Worm (Caenorhabditis elegans) whole organism, mixed stage, embryonic: Measurements from ENCODE around the gene F40H3.1.

Experiments used
- M03D4.4 ChIP-seq: sonication (generic microtip); optimal IDR thresholded peaks from 2 replicates; lab custom pipeline; 2017; ENCODE audit warnings: mild to moderate bottlenecking, missing genetic modification characterization, missing compliant biosample characterization
- bed-3 ChIP-seq: fragments of 200-800 bp; sonication (Bioruptor generic); optimal IDR thresholded peaks from 3 replicates; lab custom pipeline; 2018; ENCODE audit warnings: mild to moderate bottlenecking, missing genetic modification characterization, moderate library complexity, missing compliant biosample characterization
- blmp-1 ChIP-seq: fragments of 150-350 bp; optimal IDR thresholded peaks from 2 replicates; lab custom pipeline; 2014; ENCODE audit warnings: missing biosample characterization, missing genetic modification characterization
- ceh-39 ChIP-seq: fragments of 150-350 bp; optimal IDR thresholded peaks from 2 replicates; lab custom pipeline; 2014; ENCODE audit warnings: missing biosample characterization, missing genetic modification characterization
- ceh-43 ChIP-seq: fragments of 200-800 bp; sonication (Bioruptor generic); optimal IDR thresholded peaks from 2 replicates; lab custom pipeline; 2018; ENCODE audit warnings: mild to moderate bottlenecking, missing genetic modification characterization, moderate library complexity, missing compliant biosample characterization
- ceh-83 ChIP-seq: fragments of 200-800 bp; sonication (Bioruptor generic); optimal IDR thresholded peaks from 2 replicates; lab custom pipeline; 2018; ENCODE audit warnings: mild to moderate bottlenecking, missing genetic modification characterization, missing compliant biosample characterization
- ces-1 ChIP-seq: fragments of 150-350 bp; optimal IDR thresholded peaks from 2 replicates; lab custom pipeline; 2014; ENCODE audit warnings: missing biosample characterization, missing genetic modification reagents, missing genetic modification characterization
- cnd-1 ChIP-seq: fragments of 200-800 bp; sonication (Bioruptor generic); optimal IDR thresholded peaks from 2 replicates; lab custom pipeline; 2018; ENCODE audit warnings: mild to moderate bottlenecking, missing genetic modification characterization, missing compliant biosample characterization
- drap-1 ChIP-seq: fragments of 200-800 bp; sonication (Bioruptor generic); optimal IDR thresholded peaks from 3 replicates; lab custom pipeline; 2018; ENCODE audit warnings: mild to moderate bottlenecking, missing genetic modification characterization, missing compliant biosample characterization
- elt-3 ChIP-seq: fragments of 150-350 bp; optimal IDR thresholded peaks from 2 replicates; lab custom pipeline; 2014; ENCODE audit warnings: missing biosample characterization, missing genetic modification characterization
- flh-1 ChIP-seq: fragments of 200-800 bp; sonication (Bioruptor generic); optimal IDR thresholded peaks from 2 replicates; lab custom pipeline; 2018; ENCODE audit warnings: mild to moderate bottlenecking, missing genetic modification characterization, moderate library complexity, missing compliant biosample characterization
- ham-2 ChIP-seq: fragments of 200-800 bp; sonication (Bioruptor generic); optimal IDR thresholded peaks from 2 replicates; lab custom pipeline; 2018; ENCODE audit warnings: mild to moderate bottlenecking, missing genetic modification characterization, missing compliant biosample characterization
- hlh-1 ChIP-seq: fragments of 150-350 bp; optimal IDR thresholded peaks from 2 replicates; lab custom pipeline; 2014; ENCODE audit warnings: missing biosample characterization, missing genetic modification reagents, missing genetic modification characterization
- lin-13 ChIP-seq: fragments of 150-350 bp; optimal IDR thresholded peaks from 2 replicates; lab custom pipeline; 2014; ENCODE audit warnings: missing biosample characterization, missing genetic modification characterization
- lsy-2 ChIP-seq: fragments of 150-350 bp; optimal IDR thresholded peaks from 2 replicates; lab custom pipeline; 2014; ENCODE audit warnings: missing biosample characterization, missing genetic modification characterization
- mep-1 ChIP-seq: fragments of 150-350 bp; optimal IDR thresholded peaks from 2 replicates; lab custom pipeline; 2017; ENCODE audit warnings: missing biosample characterization, missing genetic modification reagents, missing genetic modification characterization, inconsistent platforms
- mls-2 ChIP-seq: sonication (generic microtip); optimal IDR thresholded peaks from 2 replicates; lab custom pipeline; 2016; ENCODE audit warnings: mild to moderate bottlenecking, missing genetic modification characterization, moderate library complexity, missing compliant biosample characterization
- nhr-2 ChIP-seq: fragments of 150-350 bp; optimal IDR thresholded peaks from 2 replicates; lab custom pipeline; 2014; ENCODE audit warnings: missing biosample characterization, missing genetic modification characterization
- nhr-237 ChIP-seq: fragments of 150-350 bp; optimal IDR thresholded peaks from 2 replicates; lab custom pipeline; 2014; ENCODE audit warnings: missing biosample characterization, missing genetic modification characterization
- nhr-28 ChIP-seq: fragments of 150-350 bp; optimal IDR thresholded peaks from 2 replicates; lab custom pipeline; 2014; ENCODE audit warnings: missing biosample characterization, missing genetic modification characterization
- nhr-76 ChIP-seq: sonication (generic microtip); optimal IDR thresholded peaks from 2 replicates; lab custom pipeline; 2017; ENCODE audit warnings: missing biosample characterization, missing genetic modification characterization
- pha-4 ChIP-seq: fragments of 150-350 bp; optimal IDR thresholded peaks from 2 replicates; lab custom pipeline; 2018; ENCODE audit warnings: missing biosample characterization, missing genetic modification reagents, missing genetic modification characterization
- sem-2 ChIP-seq: fragments of 200-800 bp; sonication (Bioruptor generic); optimal IDR thresholded peaks from 2 replicates; lab custom pipeline; 2018; ENCODE audit warnings: mild to moderate bottlenecking, missing genetic modification characterization, missing compliant biosample characterization
- snpc-4 ChIP-seq: fragments of 150-350 bp; optimal IDR thresholded peaks from 2 replicates; lab custom pipeline; 2014; ENCODE audit warnings: missing biosample characterization, missing genetic modification characterization
- sptf-1 ChIP-seq: sonication (generic microtip); optimal IDR thresholded peaks from 2 replicates; lab custom pipeline; 2017; ENCODE audit warnings: mild to moderate bottlenecking, missing genetic modification characterization, moderate library complexity, missing compliant biosample characterization
- tbx-8 ChIP-seq: fragments of 200-800 bp; sonication (Bioruptor generic); optimal IDR thresholded peaks from 2 replicates; lab custom pipeline; 2018; ENCODE audit warnings: mild to moderate bottlenecking, missing genetic modification characterization, moderate library complexity, missing compliant biosample characterization
- unc-120 ChIP-seq: sonication (generic microtip); optimal IDR thresholded peaks from 2 replicates; lab custom pipeline; 2017; ENCODE audit warnings: missing genetic modification characterization, missing compliant biosample characterization; ENCODE audit not compliant: poor library complexity, severe bottlenecking
- unc-39 ChIP-seq: fragments of 150-350 bp; optimal IDR thresholded peaks from 2 replicates; lab custom pipeline; 2014; ENCODE audit warnings: missing biosample characterization, missing genetic modification characterization
- unc-62 ChIP-seq: fragments of 150-350 bp; optimal IDR thresholded peaks from 2 replicates; lab custom pipeline; 2014; ENCODE audit warnings: missing biosample characterization, missing genetic modification reagents, missing genetic modification characterization
- zip-8 ChIP-seq: fragments of 150-350 bp; optimal IDR thresholded peaks from 2 replicates; lab custom pipeline; 2014; ENCODE audit warnings: missing biosample characterization, missing genetic modification characterization

The F40H3.1 gene

ce11 chrII:6196875-6197274 lies 17.2 kb downstream of the F40H3.1 start, which contains the start of the genes rbmx-2 and C30B5.2:
Gene rbmx-2 (minus strand): TSS chrII:6196948.
Gene C30B5.2 (plus strand): TSS chrII:6197180.
- TF ChIP-seq ces-1 (GFP tag; lab: Kevin White, UChicago) (peak; percentile 78), bed-3 (GFP tag; lab: Kevin White, UChicago) (no peak), unc-120 (tag; lab: Kevin White, UChicago) (peak; percentile 73), flh-1 (GFP tag; lab: Kevin White, UChicago) (no peak), lsy-2 (tag; lab: Kevin White, UChicago) (peak; percentile 90), hlh-1 (tag; lab: Kevin White, UChicago) (no peak), ceh-83 (no peak), mep-1 (tag; lab: Kevin White, UChicago) (peak; percentile 53), pha-4 (tag; lab: Kevin White, UChicago) (no peak), blmp-1 (no peak), ceh-43 (GFP tag; lab: Kevin White, UChicago) (no peak), nhr-2 (tag; lab: Kevin White, UChicago) (no peak)

- TF ChIP-seq sptf-1 (tag; lab: Kevin White, UChicago), result no peak
- no peak for TF ChIP-seq nhr-28 (tag; lab: Kevin White, UChicago)
- TF ChIP-seq ham-2 (GFP tag; lab: Kevin White, UChicago), result no peak
- no peak for TF ChIP-seq flh-1 (GFP tag; lab: Kevin White, UChicago)
- no peak for TF ChIP-seq zip-8 (tag; lab: Kevin White, UChicago)
- no peak for TF ChIP-seq cnd-1 (tag; lab: Kevin White, UChicago)
- TF ChIP-seq ceh-83, result no peak
- no peak for TF ChIP-seq drap-1 (GFP tag; lab: Kevin White, UChicago)
- TF ChIP-seq ceh-39 (tag; lab: Kevin White, UChicago), result no peak
- no peak for TF ChIP-seq ceh-43 (GFP tag; lab: Kevin White, UChicago)
- no peak for TF ChIP-seq unc-120 (tag; lab: Kevin White, UChicago)
- no peak for TF ChIP-seq nhr-2 (tag; lab: Kevin White, UChicago)
- no peak for TF ChIP-seq unc-62 (GFP tag; lab: Kevin White, UChicago)
- TF ChIP-seq mls-2 (tag; lab: Kevin White, UChicago), result no peak
- no peak for TF ChIP-seq M03D4.4
Measured at ce11 chrII:6198468-6198867, 18.8 kb downstream of the F40H3.1 start, which contains the start of gene szy-4. Gene szy-4 (plus strand): TSS chrII:6198696.

- TF ChIP-seq unc-62 (GFP tag; lab: Kevin White, UChicago) (no peak), ceh-83 (no peak), ham-2 (GFP tag; lab: Kevin White, UChicago) (no peak), M03D4.4 (no peak), nhr-237 (tag; lab: Kevin White, UChicago) (no peak), cnd-1 (tag; lab: Kevin White, UChicago) (no peak), lsy-2 (tag; lab: Kevin White, UChicago) (no peak), unc-120 (tag; lab: Kevin White, UChicago) (no peak), mep-1 (tag; lab: Kevin White, UChicago) (no peak), nhr-2 (tag; lab: Kevin White, UChicago) (no peak), unc-39 (no peak), pha-4 (tag; lab: Kevin White, UChicago) (no peak), sem-2 (GFP tag; lab: Kevin White, UChicago) (no peak), lin-13 (tag; lab: Kevin White, UChicago) (no peak), ces-1 (GFP tag; lab: Kevin White, UChicago) (no peak), elt-3 (tag; lab: Kevin White, UChicago) (no peak), mls-2 (tag; lab: Kevin White, UChicago) (no peak), drap-1 (GFP tag; lab: Kevin White, UChicago) (no peak), sptf-1 (tag; lab: Kevin White, UChicago) (no peak)
Measured at ce11 chrII:6199010-6199409, 19.4 kb downstream of the F40H3.1 start.

ce11 chrII:6202910-6203309 lies 23.3 kb downstream of the F40H3.1 start, which contains the start of gene C30B5.17:
Gene C30B5.17 (minus strand): TSS chrII:6203010.
- TF ChIP-seq tbx-8 (GFP tag; lab: Kevin White, UChicago), result no peak
- no peak for TF ChIP-seq nhr-76
- no peak for TF ChIP-seq mep-1 (tag; lab: Kevin White, UChicago)
- TF ChIP-seq bed-3 (GFP tag; lab: Kevin White, UChicago), result no peak
- no peak for TF ChIP-seq zip-8 (tag; lab: Kevin White, UChicago)
- no peak for TF ChIP-seq ceh-43 (GFP tag; lab: Kevin White, UChicago)
- no peak for TF ChIP-seq snpc-4 (tag; lab: Kevin White, UChicago)
- no peak for TF ChIP-seq lsy-2 (tag; lab: Kevin White, UChicago)
- no peak for TF ChIP-seq unc-39
- TF ChIP-seq ham-2 (GFP tag; lab: Kevin White, UChicago), result no peak
- TF ChIP-seq lin-13 (tag; lab: Kevin White, UChicago), result no peak
- no peak for TF ChIP-seq blmp-1
- TF ChIP-seq unc-120 (tag; lab: Kevin White, UChicago), result no peak
- TF ChIP-seq sem-2 (GFP tag; lab: Kevin White, UChicago), result no peak
- TF ChIP-seq sptf-1 (tag; lab: Kevin White, UChicago), result no peak
- TF ChIP-seq ceh-83, result no peak
- TF ChIP-seq, all 35 proteins: peak for 0
